Fruit fly (Drosophila melanogaster) whole organism, pupa: ENCODE data around the gene CG15210.

Experiments
- CG34367 ChIP-seq: fragments of 200-800 bp; sonication (Bioruptor generic); optimal IDR thresholded peaks from 2 replicates; lab custom pipeline; 2018; ENCODE audit warnings: missing biosample characterization, mild to moderate bottlenecking, missing genetic modification characterization
- CG8159 ChIP-seq: fragments of 200-800 bp; sonication (Bioruptor generic); optimal IDR thresholded peaks from 3 replicates; lab custom pipeline; 2018; ENCODE audit warnings: missing biosample characterization, mild to moderate bottlenecking, missing genetic modification characterization, moderate library complexity
- D1 ChIP-seq: fragments of 200-800 bp; sonication (Bioruptor generic); optimal IDR thresholded peaks from 2 replicates; lab custom pipeline; 2018; ENCODE audit warnings: missing biosample characterization, mild to moderate bottlenecking, missing genetic modification characterization, moderate library complexity
- Pif1B ChIP-seq: fragments of 200-800 bp; sonication (Bioruptor generic); optimal IDR thresholded peaks from 3 replicates; lab custom pipeline; 2016; ENCODE audit warnings: missing biosample characterization, missing genetic modification characterization
- Snoo ChIP-seq: fragments of 200-800 bp; sonication (Bioruptor generic); optimal IDR thresholded peaks from 3 replicates; lab custom pipeline; 2017; ENCODE audit warnings: missing biosample characterization, mild to moderate bottlenecking, missing genetic modification characterization, inconsistent platforms
- fd96Ca ChIP-seq: fragments of 200-800 bp; sonication (Bioruptor generic); IDR thresholded peaks from 3 replicates; pipeline ENCODE4 v1.3.6; 2022; ENCODE audit warnings: missing biosample characterization, missing genetic modification characterization

DNA sequence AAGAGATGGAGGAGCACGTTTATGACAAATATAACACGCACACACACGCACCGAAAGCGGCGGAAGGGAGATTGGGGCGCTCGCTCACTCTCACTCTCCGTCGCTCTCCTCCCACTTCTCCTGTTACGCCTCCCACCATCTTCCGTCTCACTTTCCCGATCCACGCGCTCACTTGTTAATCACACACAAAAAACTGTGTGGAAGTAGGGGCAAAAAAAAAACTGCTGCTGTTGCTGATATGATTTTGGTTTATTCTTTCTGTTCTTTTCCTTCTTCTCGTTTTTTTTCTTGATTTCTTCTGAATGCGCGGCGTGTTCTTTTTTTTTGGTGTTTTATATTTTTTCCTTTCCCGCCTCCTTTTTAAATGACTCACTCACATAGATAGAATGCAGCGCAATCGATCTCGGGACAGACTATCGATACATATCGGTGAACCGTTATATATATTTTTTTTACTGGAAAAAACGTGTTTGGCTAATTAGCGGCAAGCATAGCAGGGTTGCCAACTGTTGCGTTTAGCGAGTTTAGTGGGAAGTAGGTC, 33.3 kb upstream of the CG15210 start:
- TF ChIP-seq fd96Ca (peak; percentile 76; the same call in 2 of the 3 replicates), CG34367 (tag; lab: Kevin White, UChicago) (peak; percentile 80), D1 (peak; percentile 50), CG8159 (peak; percentile 81), Snoo (peak; percentile 72), Pif1B (GFP tag; lab: Kevin White, UChicago) (peak; percentile 80)
